Fruit fly (Drosophila melanogaster): Measurements from ENCODE around the gene CG31668.
A peak's percentile ranks its signal among the peaks of the same experiment; 100 is the strongest.

Gene CG31668

dm6 chr2L:2227316-2227715, 21.4 kb upstream of the CG31668 start (continued):
- no peak for TF ChIP-seq inv (GFP tag; IDR thresholded peaks at IDR 0.05; ENCODE audit: partially characterized antibody)
- TF ChIP-seq CG2678 (tag; optimal IDR thresholded peaks at IDR 0.05) = peak; percentile 59
- TF ChIP-seq Fer2 (tag; optimal IDR thresholded peaks at IDR 0.05) = no peak
- no peak for TF ChIP-seq CG4617 (GFP tag; optimal IDR thresholded peaks at IDR 0.05; ENCODE audit: borderline replicate concordance)
- no peak for TF ChIP-seq cas (GFP tag; IDR thresholded peaks at IDR 0.05)
- TF ChIP-seq bcd (GFP tag; optimal IDR thresholded peaks at IDR 0.05) = no peak
- TF ChIP-seq CG43689 (GFP tag; IDR thresholded peaks at IDR 0.05) = no peak
- peak; percentile 57; the same call in 1 of the 3 replicates for TF ChIP-seq CG11456 (GFP tag; IDR thresholded peaks at IDR 0.05)
- no peak for TF ChIP-seq CG8478 (optimal IDR thresholded peaks at IDR 0.05)
- no peak for TF ChIP-seq twi (tag; optimal IDR thresholded peaks at IDR 0.05)
- no peak for TF ChIP-seq CG7987 (GFP tag; optimal IDR thresholded peaks at IDR 0.05)
- peak; percentile 36; the same call in 1 of the 2 replicates for TF ChIP-seq Oaz (GFP tag; IDR thresholded peaks at IDR 0.05)
- 0 out of 2 replicates have a peak, but pooled peaks have one; percentile 24 for TF ChIP-seq ranshi (GFP tag; IDR thresholded peaks at IDR 0.05)
- no peak for TF ChIP-seq abd-A (tag; optimal IDR thresholded peaks at IDR 0.05)
- TF ChIP-seq bbx (GFP tag; IDR thresholded peaks at IDR 0.05; ENCODE audit: partially characterized antibody) = no peak
- TF ChIP-seq CG4404 (GFP tag; IDR thresholded peaks at IDR 0.05) = no peak
- TF ChIP-seq lmd (GFP tag; IDR thresholded peaks at IDR 0.05) = peak; percentile 29; the same call in 1 of the 2 replicates
- no peak for TF ChIP-seq Bteb2 (GFP tag; optimal IDR thresholded peaks at IDR 0.05)
- peak; percentile 50; the same call in 1 of the 2 replicates for TF ChIP-seq CG1024 (GFP tag; IDR thresholded peaks at IDR 0.05)
- TF ChIP-seq CG1832 (GFP tag; optimal IDR thresholded peaks at IDR 0.05) = no peak
- TF ChIP-seq CG31441 (GFP tag; IDR thresholded peaks at IDR 0.05) = peak; percentile 44; the same call in 1 of the 2 replicates
- TF ChIP-seq CG14965 (GFP tag; optimal IDR thresholded peaks at IDR 0.05; ENCODE audit: borderline replicate concordance) = no peak
- TF ChIP-seq sr (GFP tag; IDR thresholded peaks at IDR 0.05) = peak; percentile 53; the same call in 1 of the 3 replicates
- TF ChIP-seq sc (optimal IDR thresholded peaks at IDR 0.05) = no peak
- no peak for TF ChIP-seq sc (GFP tag; optimal IDR thresholded peaks at IDR 0.05)
- peak; percentile 51 for TF ChIP-seq phol (tag; optimal IDR thresholded peaks at IDR 0.05)
- TF ChIP-seq CG11085 (GFP tag; IDR thresholded peaks at IDR 0.05) = no peak
- TF ChIP-seq Drgx (GFP tag; IDR thresholded peaks at IDR 0.05) = peak; percentile 84
- TF ChIP-seq Mes4 (GFP tag; optimal IDR thresholded peaks at IDR 0.05) = no peak
- peak; percentile 16; the same call in 1 of the 2 replicates for TF ChIP-seq Ada2b (GFP tag; IDR thresholded peaks at IDR 0.05)
- TF ChIP-seq CG16779 (GFP tag; IDR thresholded peaks at IDR 0.05) = no peak
- TF ChIP-seq CG10979 (tag; optimal IDR thresholded peaks at IDR 0.05) = peak; percentile 28
- TF ChIP-seq her (GFP tag; optimal IDR thresholded peaks at IDR 0.05) = no peak
- no peak for TF ChIP-seq Dad (GFP tag; optimal IDR thresholded peaks at IDR 0.05)
- peak; percentile 52 for TF ChIP-seq CG30403 (GFP tag; optimal IDR thresholded peaks at IDR 0.05)
- no peak for TF ChIP-seq CG15073 (GFP tag; optimal IDR thresholded peaks at IDR 0.05)
- no peak for TF ChIP-seq sug (tag; optimal IDR thresholded peaks at IDR 0.05)
- no peak for TF ChIP-seq CG11504 (tag; optimal IDR thresholded peaks at IDR 0.05)
- no peak for TF ChIP-seq B-H2 (GFP tag; optimal IDR thresholded peaks at IDR 0.05)
- peak; percentile 2 for TF ChIP-seq kah (GFP tag; optimal IDR thresholded peaks at IDR 0.05)
- no peak for TF ChIP-seq CG18764 (GFP tag; optimal IDR thresholded peaks at IDR 0.05)
- no peak for TF ChIP-seq CG30020 (tag; optimal IDR thresholded peaks at IDR 0.05)
- TF ChIP-seq ro (GFP tag; IDR thresholded peaks at IDR 0.05) = no peak
- no peak for TF ChIP-seq Sry-δ (GFP tag; optimal IDR thresholded peaks at IDR 0.05)
- TF ChIP-seq CG42726 (GFP tag; IDR thresholded peaks at IDR 0.05; ENCODE audit: partially characterized antibody) = no peak
- TF ChIP-seq CG6254 (GFP tag; optimal IDR thresholded peaks at IDR 0.05) = no peak
- peak; percentile 35 for TF ChIP-seq BtbVII (GFP tag; optimal IDR thresholded peaks at IDR 0.05)
- no peak for TF ChIP-seq Abd-B (GFP tag; optimal IDR thresholded peaks at IDR 0.05)
- TF ChIP-seq CG3163 (GFP tag; optimal IDR thresholded peaks at IDR 0.05) = no peak
- peak; percentile 61; the same call in 1 of the 3 replicates for TF ChIP-seq zfh1 (GFP tag; IDR thresholded peaks at IDR 0.05)
- no peak for TF ChIP-seq ham (GFP tag; IDR thresholded peaks at IDR 0.05)
- no peak for TF ChIP-seq vnd (GFP tag; IDR thresholded peaks at IDR 0.05; ENCODE audit: partially characterized antibody)
